Fruit fly (Drosophila melanogaster) whole organism, embryonic: ENCODE data around the gene Not10.
A peak's percentile ranks its signal among the peaks of the same experiment; 100 is the strongest.

Experiments
- Atf3 ChIP-seq: fragments of 200-800 bp; sonication (Bioruptor generic); optimal IDR thresholded peaks from 3 replicates; lab custom pipeline; 2016; ENCODE audit warnings: missing biosample characterization, missing genetic modification characterization
- CG10565 ChIP-seq: fragments of 200-800 bp; sonication (Bioruptor generic); optimal IDR thresholded peaks from 3 replicates; lab custom pipeline; 2016; ENCODE audit warnings: missing biosample characterization, mild to moderate bottlenecking, missing genetic modification characterization
- CG11504 ChIP-seq: fragments of 200-800 bp; sonication (Bioruptor generic); optimal IDR thresholded peaks from 3 replicates; lab custom pipeline; 2019; ENCODE audit warnings: missing biosample characterization, mild to moderate bottlenecking, missing genetic modification characterization, moderate library complexity
- CG11560 ChIP-seq: fragments of 200-800 bp; sonication (Bioruptor generic); IDR thresholded peaks from 3 replicates; pipeline ENCODE4 v1.3.6; 2022; ENCODE audit warnings: missing biosample characterization, missing genetic modification characterization
- CG12236 ChIP-seq: fragments of 200-800 bp; sonication (Bioruptor generic); optimal IDR thresholded peaks from 2 replicates; lab custom pipeline; 2016; ENCODE audit warnings: missing biosample characterization, missing genetic modification characterization
- CG14710 ChIP-seq: fragments of 200-800 bp; sonication (Bioruptor generic); optimal IDR thresholded peaks from 3 replicates; lab custom pipeline; 2019; ENCODE audit warnings: missing biosample characterization, mild to moderate bottlenecking, missing genetic modification characterization, moderate library complexity
- CG1529 ChIP-seq: fragments of 200-800 bp; sonication (Bioruptor generic); optimal IDR thresholded peaks from 3 replicates; lab custom pipeline; 2018; ENCODE audit warnings: missing biosample characterization, missing genetic modification characterization
- CG16863 ChIP-seq: fragments of 200-800 bp; sonication (Bioruptor generic); optimal IDR thresholded peaks from 3 replicates; lab custom pipeline; 2016; ENCODE audit warnings: missing biosample characterization, missing genetic modification characterization
- CG17359 ChIP-seq: fragments of 200-800 bp; sonication (Bioruptor generic); optimal IDR thresholded peaks from 3 replicates; lab custom pipeline; 2018; ENCODE audit warnings: missing biosample characterization, mild to moderate bottlenecking, missing genetic modification characterization, moderate library complexity
- CG17568 ChIP-seq: fragments of 200-800 bp; sonication (Bioruptor generic); optimal IDR thresholded peaks from 2 replicates; lab custom pipeline; 2018; ENCODE audit warnings: missing biosample characterization, mild to moderate bottlenecking, missing genetic modification characterization, moderate library complexity
- CG18764 ChIP-seq: fragments of 200-800 bp; sonication (Bioruptor generic); optimal IDR thresholded peaks from 3 replicates; lab custom pipeline; 2016; ENCODE audit warnings: missing biosample characterization, missing genetic modification characterization
- CG2199 ChIP-seq: fragments of 200-800 bp; sonication (Bioruptor generic); IDR thresholded peaks from 3 replicates; pipeline ENCODE4 v1.3.6; 2022; ENCODE audit warnings: missing biosample characterization, missing genetic modification characterization
- CG6175 ChIP-seq: fragments of 200-800 bp; sonication (Bioruptor generic); IDR thresholded peaks from 3 replicates; pipeline ENCODE4 v1.3.6; 2022; ENCODE audit warnings: missing biosample characterization, missing genetic modification characterization
- CG9215 ChIP-seq: fragments of 200-800 bp; sonication (Bioruptor generic); IDR thresholded peaks from 2 replicates; pipeline ENCODE4 v1.3.6; 2022; ENCODE audit warnings: missing biosample characterization, missing genetic modification characterization
- D ChIP-seq, 2 experiments: fragments of 200-800 bp in 1 of 2; fragments of >200 bp in 1 of 2; sonication (Bioruptor generic) in 1 of 2; optimal IDR thresholded peaks; 2 replicates in 1 of 2; 3 replicates in 1 of 2; lab custom pipeline; 2017; ENCODE audit warnings: mild to moderate bottlenecking in 1 of 2, missing biosample characterization in 1 of 2, missing genetic modification characterization in 1 of 2, missing genetic modification reagents in 1 of 2
- D19A ChIP-seq: fragments of 200-800 bp; optimal IDR thresholded peaks from 3 replicates; lab custom pipeline; 2019; ENCODE audit warnings: missing biosample characterization, mild to moderate bottlenecking, missing genetic modification characterization, moderate library complexity
- Dek ChIP-seq: fragments of 200-800 bp; sonication (Bioruptor generic); optimal IDR thresholded peaks from 3 replicates; lab custom pipeline; 2019; ENCODE audit warnings: missing biosample characterization, mild to moderate bottlenecking, missing genetic modification characterization, moderate library complexity
- Dp ChIP-seq: fragments of 200-800 bp; sonication (Bioruptor generic); optimal IDR thresholded peaks from 2 replicates; lab custom pipeline; 2018; ENCODE audit warnings: missing biosample characterization, mild to moderate bottlenecking, missing genetic modification characterization, moderate library complexity
- Hr39 ChIP-seq: fragments of >200 bp; optimal IDR thresholded peaks from 2 replicates; lab custom pipeline; 2017
- Lim3 ChIP-seq: fragments of 200-800 bp; sonication (Bioruptor generic); IDR thresholded peaks from 2 replicates; pipeline ENCODE4 v1.3.6; 2022; ENCODE audit warnings: missing biosample characterization, missing genetic modification characterization
- Lpt ChIP-seq: fragments of >200 bp; optimal IDR thresholded peaks from 2 replicates; lab custom pipeline; 2018; ENCODE audit warnings: missing biosample characterization, missing genetic modification characterization
- Med ChIP-seq: fragments of 200-800 bp; sonication (Bioruptor generic); peaks from one replicate; lab custom pipeline; 2016; ENCODE audit warnings: missing biosample characterization, missing genetic modification characterization, mild to moderate bottlenecking, inconsistent platforms, moderate library complexity
- Myb ChIP-seq: fragments of 200-800 bp; sonication (Bioruptor generic); optimal IDR thresholded peaks from 2 replicates; lab custom pipeline; 2016; ENCODE audit warnings: missing biosample characterization, missing genetic modification characterization
- Opbp ChIP-seq: fragments of 200-800 bp; sonication (Bioruptor generic); IDR thresholded peaks from 3 replicates; pipeline ENCODE4 v1.3.6; 2022; ENCODE audit warnings: missing biosample characterization, missing genetic modification characterization; ENCODE audit not compliant: partially characterized antibody
- Pdp1 ChIP-seq, 2 experiments: fragments of 200-800 bp; sonication (Bioruptor generic); optimal IDR thresholded peaks; 3 replicates each; lab custom pipeline; 2016; ENCODE audit warnings: missing biosample characterization in 2 of 2, missing genetic modification characterization in 2 of 2, mild to moderate bottlenecking in 1 of 2, moderate library complexity in 1 of 2
- Sox102F ChIP-seq: fragments of 200-800 bp; sonication (Bioruptor generic); optimal IDR thresholded peaks from 2 replicates; lab custom pipeline; 2018; ENCODE audit warnings: missing biosample characterization, mild to moderate bottlenecking, missing genetic modification characterization, moderate library complexity
- Stat92E ChIP-seq, 3 experiments: fragments of >200 bp in 2 of 3; fragments of 200-800 bp in 1 of 3; sonication (Bioruptor generic) in 1 of 3; optimal IDR thresholded peaks; 2 replicates each; lab custom pipeline; 2017 to 2019; ENCODE audit warnings: missing biosample characterization in 3 of 3, missing genetic modification characterization in 3 of 3, mild to moderate bottlenecking in 1 of 3, moderate library complexity in 1 of 3
- amos ChIP-seq: fragments of 200-800 bp; sonication (Bioruptor generic); IDR thresholded peaks from 2 replicates; pipeline ENCODE4 v1.3.6; 2022; ENCODE audit warnings: missing biosample characterization, missing genetic modification characterization; ENCODE audit not compliant: partially characterized antibody
- ara ChIP-seq: fragments of 200-800 bp; sonication (Bioruptor generic); IDR thresholded peaks from 2 replicates; pipeline ENCODE4 v1.3.6; 2022; ENCODE audit warnings: missing biosample characterization, missing genetic modification characterization
- ase ChIP-seq: fragments of 200-800 bp; sonication (Bioruptor generic); IDR thresholded peaks from 3 replicates; pipeline ENCODE4 v1.3.6; 2022; ENCODE audit warnings: missing biosample characterization, missing genetic modification characterization
- bbx ChIP-seq: fragments of 200-800 bp; sonication (Bioruptor generic); IDR thresholded peaks from 2 replicates; pipeline ENCODE4 v1.3.6; 2022; ENCODE audit warnings: missing biosample characterization, missing genetic modification characterization; ENCODE audit not compliant: partially characterized antibody
- bowl ChIP-seq: fragments of 200-800 bp; sonication (Bioruptor generic); IDR thresholded peaks from 2 replicates; pipeline ENCODE4 v1.3.6; 2022; ENCODE audit warnings: missing biosample characterization, missing genetic modification characterization
- btn ChIP-seq: fragments of 200-800 bp; sonication (Bioruptor generic); optimal IDR thresholded peaks from 2 replicates; lab custom pipeline; 2016; ENCODE audit warnings: missing biosample characterization, missing genetic modification characterization
- caup ChIP-seq: fragments of 200-800 bp; sonication (Bioruptor generic); optimal IDR thresholded peaks from 3 replicates; lab custom pipeline; 2017; ENCODE audit warnings: missing biosample characterization, mild to moderate bottlenecking, missing genetic modification characterization, moderate library complexity; ENCODE audit not compliant: severe bottlenecking
- chif ChIP-seq, 2 experiments: fragments of 200-800 bp; sonication (Bioruptor generic); optimal IDR thresholded peaks; 3 replicates each; lab custom pipeline; 2016; ENCODE audit warnings: missing biosample characterization in 2 of 2, missing genetic modification characterization in 2 of 2
- corto ChIP-seq: fragments of 200-800 bp; sonication (Bioruptor generic); optimal IDR thresholded peaks from 2 replicates; lab custom pipeline; 2016; ENCODE audit warnings: missing biosample characterization, mild to moderate bottlenecking, missing genetic modification characterization, moderate library complexity
- crc ChIP-seq: fragments of 200-800 bp; sonication (Bioruptor generic); optimal IDR thresholded peaks from 2 replicates; lab custom pipeline; 2016; ENCODE audit warnings: missing biosample characterization, missing genetic modification characterization
- fu2 ChIP-seq: fragments of 200-800 bp; sonication (Bioruptor generic); optimal IDR thresholded peaks from 2 replicates; lab custom pipeline; 2016; ENCODE audit warnings: missing biosample characterization, missing genetic modification characterization
- lola ChIP-seq, 3 experiments: fragments of >200 bp in 2 of 3; fragments of 200-800 bp in 1 of 3; sonication (Bioruptor generic) in 1 of 3; optimal IDR thresholded peaks; 2 replicates each; lab custom pipeline; 2017 to 2019; ENCODE audit warnings: missing biosample characterization in 3 of 3, missing genetic modification characterization in 3 of 3, mild to moderate bottlenecking in 1 of 3, moderate library complexity in 1 of 3
- nmo ChIP-seq: fragments of 200-800 bp; sonication (Bioruptor generic); optimal IDR thresholded peaks from 2 replicates; lab custom pipeline; 2018; ENCODE audit warnings: missing biosample characterization, mild to moderate bottlenecking, missing genetic modification characterization, moderate library complexity
- sd ChIP-seq: fragments of 200-800 bp; sonication (Bioruptor generic); optimal IDR thresholded peaks from 3 replicates; lab custom pipeline; 2018; ENCODE audit warnings: missing biosample characterization, mild to moderate bottlenecking, missing genetic modification characterization, moderate library complexity
- seq ChIP-seq: fragments of 200-800 bp; sonication (Bioruptor generic); IDR thresholded peaks from 2 replicates; pipeline ENCODE4 v1.3.6; 2022; ENCODE audit warnings: missing biosample characterization, missing genetic modification characterization
- slp2 ChIP-seq: fragments of 200-800 bp; sonication (Bioruptor generic); optimal IDR thresholded peaks from 2 replicates; lab custom pipeline; 2016; ENCODE audit warnings: missing biosample characterization, missing genetic modification characterization
- sr ChIP-seq: fragments of 200-800 bp; sonication (Bioruptor generic); IDR thresholded peaks from 3 replicates; pipeline ENCODE4 v1.3.6; 2022; ENCODE audit warnings: missing biosample characterization, missing genetic modification characterization
- trem ChIP-seq: fragments of 200-800 bp; optimal IDR thresholded peaks from 3 replicates; lab custom pipeline; 2019; ENCODE audit warnings: missing biosample characterization, mild to moderate bottlenecking, missing genetic modification characterization, moderate library complexity
- zen ChIP-seq: fragments of 200-800 bp; sonication (Bioruptor generic); optimal IDR thresholded peaks from 3 replicates; lab custom pipeline; 2018; ENCODE audit warnings: missing biosample characterization, mild to moderate bottlenecking, missing genetic modification characterization, moderate library complexity

Not10 gene

DNA sequence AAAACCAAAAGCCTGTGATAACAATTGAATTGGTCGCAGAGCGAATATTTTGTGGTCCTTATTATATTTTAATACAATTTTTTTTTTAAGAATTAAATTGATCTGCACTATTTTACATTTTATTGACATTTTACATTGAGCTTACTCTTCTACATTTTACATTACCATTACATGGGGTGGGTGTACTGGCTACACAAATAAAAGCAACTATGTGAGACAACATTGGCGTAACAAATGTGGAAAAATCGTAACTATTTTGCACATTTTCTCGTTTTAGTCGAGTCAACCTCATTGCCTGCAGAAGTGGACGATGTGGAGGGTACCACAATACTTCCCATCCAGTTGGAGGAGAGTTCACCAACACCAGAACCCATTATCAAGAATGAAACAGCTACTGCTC, 20.1 kb downstream of the Not10 start (continued):
- TF ChIP-seq CG11504 = peak; percentile 1
- TF ChIP-seq bbx = 0 out of 2 replicates have a peak, but pooled peaks have one; percentile 10
- peak; percentile 61 for TF ChIP-seq CG14710
- peak; percentile 1 for TF ChIP-seq Dek
- no peak for TF ChIP-seq Lim3 (GFP tag; lab: Robert Waterston, UW)
- peak; percentile 22 for TF ChIP-seq CG17359
- TF ChIP-seq chif (GFP tag; optimal IDR thresholded peaks at IDR 0.05; lab: Kevin White, UChicago) = peak in 1 of 2 experiments; percentile 10
- TF ChIP-seq CG6175 (GFP tag; lab: Robert Waterston, UW) = no peak
- peak; percentile 49; the same call in 2 of the 3 replicates for TF ChIP-seq Opbp (GFP tag; lab: Robert Waterston, UW)
- TF ChIP-seq amos = peak; percentile 71
- TF ChIP-seq trem = peak; percentile 30
- peak; percentile 2 for TF ChIP-seq zen

DNA sequence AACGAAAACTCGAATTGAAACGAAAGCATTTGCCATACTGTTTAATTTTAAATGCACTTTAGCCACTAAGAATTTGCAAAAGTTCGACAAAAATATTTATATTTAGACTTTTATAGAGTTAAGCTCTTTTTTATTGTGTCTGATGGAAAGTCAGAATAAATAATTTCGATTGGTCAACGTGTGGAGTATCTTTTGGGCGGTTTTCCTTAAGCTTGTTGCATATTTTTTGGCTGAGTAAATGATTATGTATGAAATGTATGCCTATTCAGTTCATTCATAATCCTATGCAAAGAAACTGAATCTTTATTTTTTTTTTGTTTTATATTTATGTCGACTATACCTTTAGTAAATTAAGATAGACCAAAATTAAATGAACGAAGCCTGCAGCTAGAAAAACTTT, 22.3 kb downstream of the Not10 start:
- TF ChIP-seq lola (GFP tag; optimal IDR thresholded peaks at IDR 0.05; lab: Kevin White, UChicago) (peak in 1 of 3 experiments; percentile 15), Med (peak; percentile 11), ara (GFP tag; lab: Robert Waterston, UW) (no peak), CG9215 (GFP tag; lab: Robert Waterston, UW) (no peak), CG2199 (GFP tag; lab: Robert Waterston, UW) (peak; percentile 93)
- TF ChIP-seq, all 482 proteins: peak for 3

DNA sequence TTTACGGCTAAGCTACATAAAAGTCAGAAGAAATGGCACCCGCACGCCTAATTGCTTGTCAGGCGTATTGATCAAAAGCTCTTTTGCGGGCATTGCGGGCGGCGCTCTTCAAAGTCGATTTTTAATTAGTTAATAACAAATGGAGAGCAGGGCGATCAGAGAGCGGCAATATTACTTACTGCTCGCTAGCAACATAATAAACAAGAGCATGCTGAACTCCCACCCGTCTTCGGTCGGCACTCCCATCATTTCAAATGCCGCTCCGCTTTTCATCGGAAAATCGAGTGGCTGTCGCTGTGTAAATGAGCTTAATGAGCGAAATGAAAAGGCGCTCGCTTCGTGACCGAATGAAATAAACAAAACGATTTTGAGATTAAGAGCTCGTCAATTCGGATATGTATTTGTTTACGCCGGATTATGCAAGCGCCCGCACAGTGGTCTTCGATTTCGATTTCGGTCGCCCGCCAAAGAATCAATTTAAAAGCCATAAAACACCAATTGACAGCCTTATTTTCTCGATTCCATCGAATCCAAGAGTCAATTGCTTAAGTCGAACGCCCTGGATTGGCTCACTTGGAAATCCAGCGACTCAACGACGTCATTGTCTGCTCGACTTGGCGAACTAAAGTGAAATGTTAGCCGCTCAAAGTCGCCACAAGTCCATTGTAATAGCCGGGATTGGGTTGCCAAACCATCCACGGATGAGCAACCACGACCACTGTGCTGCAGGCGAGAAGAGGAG, 23.2 kb downstream of the Not10 start:
- TF ChIP-seq bowl (GFP tag; lab: Robert Waterston, UW) (peak; percentile 46; the same call in 1 of the 2 replicates), Lpt (GFP tag; lab: Kevin White, UChicago) (no peak), sd (tag; lab: Kevin White, UChicago) (no peak), Stat92E (GFP tag; optimal IDR thresholded peaks at IDR 0.05; lab: Kevin White, UChicago) (no peak), ase (GFP tag; lab: Robert Waterston, UW) (peak; percentile 74), caup (GFP tag; lab: Kevin White, UChicago) (peak; percentile 60), Dp (GFP tag; lab: Kevin White, UChicago) (no peak), CG12236 (GFP tag; lab: Kevin White, UChicago) (peak; percentile 48), CG1529 (peak; percentile 83), sr (GFP tag; lab: Robert Waterston, UW) (no peak; the same call in 2 of the 3 replicates), slp2 (peak; percentile 84), chif (GFP tag; optimal IDR thresholded peaks at IDR 0.05; lab: Kevin White, UChicago) (peak; percentile 75 to 77), CG9215 (GFP tag; lab: Robert Waterston, UW) (peak; percentile 83), Sox102F (GFP tag; lab: Kevin White, UChicago) (peak; percentile 95), fu2 (peak; percentile 75), corto (GFP tag; lab: Kevin White, UChicago) (no peak), Myb (GFP tag; lab: Kevin White, UChicago) (peak; percentile 61), CG16863 (GFP tag; lab: Kevin White, UChicago) (peak; percentile 84), D (optimal IDR thresholded peaks at IDR 0.05; lab: Kevin White, UChicago) (no peak), D (GFP tag; optimal IDR thresholded peaks at IDR 0.05; lab: Kevin White, UChicago) (peak; percentile 84), seq (GFP tag; lab: Robert Waterston, UW) (peak; percentile 89), Hr39 (lab: Kevin White, UChicago) (no peak), CG18764 (GFP tag; lab: Kevin White, UChicago) (peak; percentile 66), Pdp1 (GFP tag; optimal IDR thresholded peaks at IDR 0.05; lab: Kevin White, UChicago) (peak; percentile 81 to 99), D19A (tag; lab: Kevin White, UChicago) (peak; percentile 68), nmo (GFP tag; lab: Kevin White, UChicago) (peak; percentile 92), CG10565 (GFP tag; lab: Kevin White, UChicago) (no peak), CG17568 (peak; percentile 54), btn (GFP tag; lab: Kevin White, UChicago) (peak; percentile 45), crc (GFP tag; lab: Kevin White, UChicago) (peak; percentile 73), CG11560 (tag; lab: Robert Waterston, UW) (peak; percentile 73), Atf3 (peak; percentile 63)
